Worm (Caenorhabditis elegans): ENCODE data around the gene Y14H12B.1.

DNA sequence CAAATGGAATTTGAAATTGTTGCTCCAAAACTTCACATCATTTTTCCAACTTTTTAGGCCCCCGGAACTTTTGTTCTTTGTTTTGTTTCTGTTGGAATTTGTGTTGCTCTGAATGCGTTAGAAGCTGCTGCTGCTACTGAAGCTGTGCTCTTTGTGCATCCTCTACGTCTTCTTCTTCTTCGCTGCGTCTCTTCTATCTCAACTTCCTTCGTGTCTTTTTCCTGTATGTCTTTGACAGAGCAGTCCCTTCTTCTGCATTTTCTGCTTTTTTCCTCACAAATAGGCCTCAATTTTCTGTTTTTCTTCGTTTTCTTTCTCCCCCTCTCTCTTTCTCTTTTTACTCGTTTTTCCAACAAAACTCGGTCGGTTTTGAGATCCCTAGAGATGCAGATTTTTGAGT, 27.0 kb downstream of the Y14H12B.1 start:
- TF ChIP-seq ama-1 (optimal IDR thresholded peaks at IDR 0.05) = no peak
- TF ChIP-seq ceh-13 (GFP tag; optimal IDR thresholded peaks at IDR 0.05) = no peak
- TF ChIP-seq hmbx-1 (tag; optimal IDR thresholded peaks at IDR 0.05) = no peak
- no peak for TF ChIP-seq ets-7 (tag; optimal IDR thresholded peaks at IDR 0.05)
- TF ChIP-seq hnd-1 (tag; optimal IDR thresholded peaks at IDR 0.05) = no peak
- TF ChIP-seq ceh-36 (tag; optimal IDR thresholded peaks at IDR 0.05) = no peak
- TF ChIP-seq B0310.2 (tag; optimal IDR thresholded peaks at IDR 0.05) = no peak
- no peak for TF ChIP-seq F13C5.2 (tag; optimal IDR thresholded peaks at IDR 0.05)
- TF ChIP-seq hmg-4 (GFP tag; optimal IDR thresholded peaks at IDR 0.05) = no peak

Data from whole organism, early embryonic.